Worm (Caenorhabditis elegans) whole organism, young adult: Measurements from ENCODE around the gene F58E2.2.

Experiments used
- Y53G8AR.9 ChIP-seq: fragments of 200-800 bp; sonication (Bioruptor generic); conservative IDR thresholded peaks from 2 replicates; pipeline ENCODE4 v1.3.6; 2022; ENCODE audit warnings: missing genetic modification reagents, missing genetic modification characterization, missing compliant biosample characterization
- ama-1 ChIP-seq, 3 experiments: fragments of 150-350 bp in 1 of 3; sonication (generic microtip) in 2 of 3; optimal IDR thresholded peaks; 2 replicates each; lab custom pipeline; 2014 to 2018; ENCODE audit warnings: missing biosample characterization in 2 of 3, missing genetic modification characterization in 2 of 3, missing genetic modification reagents in 2 of 3
- chd-7 ChIP-seq: sonication (generic microtip); optimal IDR thresholded peaks from 2 replicates; lab custom pipeline; 2016; ENCODE audit warnings: mild to moderate bottlenecking, missing genetic modification characterization, moderate library complexity, missing compliant biosample characterization
- die-1 ChIP-seq: sonication (generic microtip); optimal IDR thresholded peaks from 2 replicates; lab custom pipeline; 2016; ENCODE audit warnings: missing genotype, mild to moderate bottlenecking, missing genetic modification characterization, missing compliant biosample characterization
- dpff-1 ChIP-seq: sonication (generic microtip); optimal IDR thresholded peaks from 2 replicates; lab custom pipeline; 2017; ENCODE audit warnings: mild to moderate bottlenecking, missing genetic modification characterization, missing compliant biosample characterization
- efl-1 ChIP-seq: fragments of 150-350 bp; optimal IDR thresholded peaks from 2 replicates; lab custom pipeline; 2014; ENCODE audit warnings: missing biosample characterization, missing genetic modification reagents, missing genetic modification characterization
- unc-130 ChIP-seq: sonication (generic microtip); optimal IDR thresholded peaks from 2 replicates; lab custom pipeline; 2016; ENCODE audit warnings: missing genetic modification reagents, missing genetic modification characterization, missing compliant biosample characterization
- xnd-1 ChIP-seq: sonication (generic microtip); optimal IDR thresholded peaks from 2 replicates; lab custom pipeline; 2016; ENCODE audit warnings: missing genotype, missing genetic modification reagents, missing genetic modification characterization, missing compliant biosample characterization
- ztf-6 ChIP-seq: fragments of 200-800 bp; sonication (Bioruptor generic); IDR thresholded peaks from 2 replicates; pipeline ENCODE4 v1.3.6; 2022; ENCODE audit warnings: missing genetic modification reagents, missing genetic modification characterization, missing compliant biosample characterization

DNA sequence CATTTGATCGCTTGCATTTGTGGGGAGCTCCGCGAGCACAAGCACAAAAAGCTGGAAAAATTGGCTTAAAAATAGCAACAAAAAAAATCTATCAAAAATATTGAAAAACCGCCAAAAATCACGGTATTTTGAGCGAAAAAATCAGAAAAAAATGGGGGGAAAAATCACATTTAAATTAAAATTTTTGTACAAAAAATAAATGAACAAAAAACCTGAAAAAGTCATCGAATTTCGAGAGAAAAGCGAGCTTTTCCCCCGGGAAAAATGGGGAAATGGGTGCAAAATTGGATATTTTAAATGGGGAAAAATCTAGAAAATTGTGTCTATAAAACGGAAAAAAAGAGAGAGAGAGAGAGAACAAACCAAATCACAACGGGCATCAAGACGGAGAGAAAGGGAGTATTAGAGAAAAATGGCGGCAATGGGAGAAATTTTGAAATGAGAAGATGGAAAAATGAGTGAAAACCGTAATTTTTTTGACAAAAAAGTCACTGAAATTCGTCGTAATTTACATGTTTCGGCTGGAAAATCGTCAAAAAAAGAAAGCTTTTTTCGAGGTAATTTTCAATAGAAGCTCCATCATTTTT, 39.7 kb downstream of the F58E2.2 start, which contains the start of gene ced-10:
- TF ChIP-seq xnd-1 (tag; lab: Kevin White, UChicago): no peak
- no peak for TF ChIP-seq chd-7 (tag; lab: Kevin White, UChicago)
- TF ChIP-seq dpff-1: no peak
- no peak for TF ChIP-seq efl-1 (GFP tag; lab: Kevin White, UChicago)
- no peak for TF ChIP-seq die-1 (tag; lab: Kevin White, UChicago)
- TF ChIP-seq ama-1 (optimal IDR thresholded peaks at IDR 0.05; lab: Kevin White, UChicago): no peak
- TF ChIP-seq ama-1 (GFP tag; optimal IDR thresholded peaks at IDR 0.05; lab: Kevin White, UChicago): no peak
- TF ChIP-seq ztf-6 (GFP tag; lab: Robert Waterston, UW): no peak
- TF ChIP-seq unc-130 (GFP tag; lab: Kevin White, UChicago): no peak
- no peak for TF ChIP-seq Y53G8AR.9 (GFP tag; lab: Robert Waterston, UW)
